Worm (Caenorhabditis elegans): ENCODE data around the gene W07G1.1.

- TF ChIP-seq lin-11 (tag; optimal IDR thresholded peaks at IDR 0.05) (no peak), hlh-6 (tag; optimal IDR thresholded peaks at IDR 0.05) (no peak), ceh-9 (tag; optimal IDR thresholded peaks at IDR 0.05) (no peak)
Observed at ce11 chrII:13981097-13981496, 41.7 kb upstream of the W07G1.1 start, which contains the start of gene Y39G8B.9.
